Worm (Caenorhabditis elegans) whole organism, L1 larva: ENCODE measurements around the gene F22H10.2.

Experiments
- C16A3.4 ChIP-seq: fragments of 150-350 bp; optimal IDR thresholded peaks from 2 replicates; lab custom pipeline; 2014; ENCODE audit warnings: missing biosample characterization, missing genetic modification characterization
- Y116A8C.19 ChIP-seq: sonication (generic microtip); optimal IDR thresholded peaks from 2 replicates; lab custom pipeline; 2016; ENCODE audit warnings: missing compliant biosample characterization, missing genetic modification characterization, borderline replicate concordance
- alr-1 ChIP-seq: fragments of 200-800 bp; sonication (Bioruptor generic); optimal IDR thresholded peaks from 2 replicates; lab custom pipeline; 2018; ENCODE audit warnings: borderline replicate concordance, mild to moderate bottlenecking, missing genetic modification characterization, missing compliant biosample characterization
- aly-2 ChIP-seq: fragments of 150-350 bp; optimal IDR thresholded peaks from 2 replicates; lab custom pipeline; 2014; ENCODE audit warnings: missing biosample characterization, missing genetic modification characterization
- ceh-63 ChIP-seq: fragments of 200-800 bp; sonication (Bioruptor generic); optimal IDR thresholded peaks from 2 replicates; lab custom pipeline; 2018; ENCODE audit warnings: mild to moderate bottlenecking, missing genetic modification characterization, missing compliant biosample characterization
- ceh-82 ChIP-seq, 3 experiments: fragments of 150-350 bp in 1 of 3; sonication (generic microtip) in 2 of 3; optimal IDR thresholded peaks; 2 replicates each; lab custom pipeline; 2014 to 2017; ENCODE audit warnings: missing biosample characterization in 3 of 3, missing genetic modification characterization in 3 of 3
- ceh-88 ChIP-seq: fragments of 200-800 bp; sonication (Bioruptor generic); IDR thresholded peaks from 2 replicates; pipeline ENCODE4 v1.3.6; 2022; ENCODE audit warnings: missing genetic modification characterization, missing compliant biosample characterization
- ceh-90 ChIP-seq: sonication (generic microtip); optimal IDR thresholded peaks from 2 replicates; lab custom pipeline; 2016; ENCODE audit warnings: missing genetic modification characterization, missing compliant biosample characterization
- ces-1 ChIP-seq: fragments of 150-350 bp; optimal IDR thresholded peaks from 2 replicates; lab custom pipeline; 2014; ENCODE audit warnings: missing biosample characterization, missing genetic modification reagents, missing genetic modification characterization
- dpl-1 ChIP-seq, 3 experiments: fragments of 150-350 bp in 2 of 3; sonication (generic microtip) in 1 of 3; optimal IDR thresholded peaks; 2 replicates each; lab custom pipeline; 2014 to 2017; ENCODE audit warnings: missing biosample characterization in 3 of 3, missing genetic modification characterization in 3 of 3, missing genetic modification reagents in 3 of 3
- dsc-1 ChIP-seq: sonication (generic microtip); optimal IDR thresholded peaks from 2 replicates; lab custom pipeline; 2016; ENCODE audit warnings: mild to moderate bottlenecking, missing genetic modification characterization, missing compliant biosample characterization
- efl-3 ChIP-seq: fragments of 200-800 bp; sonication (Bioruptor generic); optimal IDR thresholded peaks from 2 replicates; lab custom pipeline; 2018; ENCODE audit warnings: mild to moderate bottlenecking, missing genetic modification characterization, missing compliant biosample characterization
- egl-13 ChIP-seq: sonication (generic microtip); optimal IDR thresholded peaks from 2 replicates; lab custom pipeline; 2016; ENCODE audit warnings: missing genotype, missing genetic modification reagents, missing genetic modification characterization, missing compliant biosample characterization
- egl-27 ChIP-seq, 2 experiments: fragments of 150-350 bp in 1 of 2; sonication (generic microtip); optimal IDR thresholded peaks; 3 replicates each; lab custom pipeline; 2017 to 2018; ENCODE audit warnings: missing biosample characterization in 2 of 2, missing genetic modification characterization in 2 of 2, missing genetic modification reagents in 2 of 2
- fkh-4 ChIP-seq: sonication (generic microtip); optimal IDR thresholded peaks from 2 replicates; lab custom pipeline; 2016; ENCODE audit warnings: missing compliant biosample characterization, missing genetic modification characterization, borderline replicate concordance
- fkh-8 ChIP-seq: sonication (generic microtip); optimal IDR thresholded peaks from 2 replicates; lab custom pipeline; 2016; ENCODE audit warnings: mild to moderate bottlenecking, missing genetic modification characterization, missing compliant biosample characterization
- grh-1 ChIP-seq: fragments of 200-800 bp; sonication (Bioruptor generic); IDR thresholded peaks from 2 replicates; pipeline ENCODE4 v1.3.6; 2022; ENCODE audit warnings: missing genetic modification reagents, missing genetic modification characterization, missing compliant biosample characterization
- hlh-17 ChIP-seq: fragments of 200-800 bp; sonication (Bioruptor generic); optimal IDR thresholded peaks from 2 replicates; lab custom pipeline; 2018; ENCODE audit warnings: missing genetic modification characterization, mild to moderate bottlenecking, missing compliant biosample characterization, moderate library complexity, borderline replicate concordance
- irx-1 ChIP-seq: sonication (generic microtip); optimal IDR thresholded peaks from 2 replicates; lab custom pipeline; 2016; ENCODE audit warnings: missing genetic modification characterization, missing compliant biosample characterization
- lin-14 ChIP-seq: fragments of 200-800 bp; sonication (Bioruptor generic); optimal IDR thresholded peaks from 2 replicates; lab custom pipeline; 2018; ENCODE audit warnings: mild to moderate bottlenecking, missing genetic modification characterization, moderate library complexity, missing compliant biosample characterization
- lin-35 ChIP-seq, 2 experiments: fragments of 150-350 bp; optimal IDR thresholded peaks; 2 replicates each; lab custom pipeline; 2014; ENCODE audit warnings: missing biosample characterization in 2 of 2, missing genetic modification characterization in 2 of 2, missing genetic modification reagents in 2 of 2
- lsy-2 ChIP-seq, 2 experiments: fragments of 150-350 bp; optimal IDR thresholded peaks; 2 replicates each; lab custom pipeline; 2014; ENCODE audit warnings: missing biosample characterization in 2 of 2, missing genetic modification characterization in 2 of 2
- mdl-1 ChIP-seq, 2 experiments: fragments of 150-350 bp; optimal IDR thresholded peaks; 2 replicates each; lab custom pipeline; 2014 to 2017; ENCODE audit warnings: missing biosample characterization in 2 of 2, missing genetic modification characterization in 2 of 2, inconsistent platforms in 1 of 2
- mef-2 ChIP-seq: fragments of 150-350 bp; optimal IDR thresholded peaks from 2 replicates; lab custom pipeline; 2014; ENCODE audit warnings: missing biosample characterization, missing genetic modification characterization
- nhr-12 ChIP-seq: sonication (generic microtip); optimal IDR thresholded peaks from 2 replicates; lab custom pipeline; 2017; ENCODE audit warnings: missing biosample characterization, missing genetic modification characterization
- nhr-19 ChIP-seq: fragments of 200-800 bp; sonication (Bioruptor generic); conservative IDR thresholded peaks from 2 replicates; pipeline ENCODE4 v1.3.6; 2022; ENCODE audit warnings: missing genetic modification characterization, missing compliant biosample characterization
- nhr-20 ChIP-seq: sonication (generic microtip); optimal IDR thresholded peaks from 2 replicates; lab custom pipeline; 2016; ENCODE audit warnings: mild to moderate bottlenecking, missing genetic modification characterization, missing compliant biosample characterization
- nhr-237 ChIP-seq: fragments of 150-350 bp; optimal IDR thresholded peaks from 2 replicates; lab custom pipeline; 2014; ENCODE audit warnings: missing biosample characterization, missing genetic modification characterization
- nhr-28 ChIP-seq: fragments of 150-350 bp; optimal IDR thresholded peaks from 2 replicates; lab custom pipeline; 2014; ENCODE audit warnings: missing biosample characterization, missing genetic modification characterization
- nhr-71 ChIP-seq: sonication (generic microtip); optimal IDR thresholded peaks from 2 replicates; lab custom pipeline; 2016; ENCODE audit warnings: mild to moderate bottlenecking, missing genetic modification characterization, moderate library complexity, missing compliant biosample characterization
- nhr-85 ChIP-seq: sonication (generic microtip); peaks from one replicate; lab custom pipeline; 2016; ENCODE audit warnings: missing genetic modification characterization, inconsistent platforms, missing compliant biosample characterization
- nhr-90 ChIP-seq: sonication (generic microtip); optimal IDR thresholded peaks from 2 replicates; lab custom pipeline; 2016; ENCODE audit warnings: mild to moderate bottlenecking, missing genetic modification characterization, missing compliant biosample characterization; ENCODE audit not compliant: poor library complexity
- pax-3 ChIP-seq: fragments of 200-800 bp; sonication (Bioruptor generic); optimal IDR thresholded peaks from 2 replicates; lab custom pipeline; 2018; ENCODE audit warnings: mild to moderate bottlenecking, missing genetic modification characterization, moderate library complexity, missing compliant biosample characterization
- pqm-1 ChIP-seq: sonication (generic microtip); optimal IDR thresholded peaks from 3 replicates; lab custom pipeline; 2017; ENCODE audit warnings: missing biosample characterization, missing genetic modification characterization
- rnt-1 ChIP-seq: sonication (generic microtip); optimal IDR thresholded peaks from 2 replicates; lab custom pipeline; 2016; ENCODE audit warnings: mild to moderate bottlenecking, missing genetic modification characterization, moderate library complexity, missing compliant biosample characterization
- skn-1 ChIP-seq: fragments of 150-350 bp; optimal IDR thresholded peaks from 2 replicates; lab custom pipeline; 2014; ENCODE audit warnings: missing biosample characterization, missing genetic modification characterization
- snpc-4 ChIP-seq: fragments of 150-350 bp; optimal IDR thresholded peaks from 2 replicates; lab custom pipeline; 2014; ENCODE audit warnings: missing biosample characterization, missing genetic modification characterization
- sptf-1 ChIP-seq: fragments of 150-350 bp; optimal IDR thresholded peaks from 2 replicates; lab custom pipeline; 2014; ENCODE audit warnings: missing biosample characterization, missing genetic modification characterization
- sup-37 ChIP-seq: fragments of 200-800 bp; sonication (Bioruptor generic); optimal IDR thresholded peaks from 2 replicates; lab custom pipeline; 2018; ENCODE audit warnings: mild to moderate bottlenecking, missing genetic modification characterization, missing compliant biosample characterization
- swsn-7 ChIP-seq: sonication (generic microtip); optimal IDR thresholded peaks from 2 replicates; lab custom pipeline; 2016; ENCODE audit warnings: missing genetic modification characterization, missing compliant biosample characterization
- tlp-1 ChIP-seq: fragments of 150-350 bp; optimal IDR thresholded peaks from 2 replicates; lab custom pipeline; 2014; ENCODE audit warnings: missing biosample characterization, missing genetic modification characterization
- unc-130 ChIP-seq: fragments of 150-350 bp; optimal IDR thresholded peaks from 2 replicates; lab custom pipeline; 2017; ENCODE audit warnings: missing biosample characterization, missing genetic modification characterization, inconsistent platforms
- unc-62 ChIP-seq: fragments of 150-350 bp; optimal IDR thresholded peaks from 2 replicates; lab custom pipeline; 2014; ENCODE audit warnings: missing biosample characterization, missing genetic modification reagents, missing genetic modification characterization
- unc-86 ChIP-seq: sonication (generic microtip); optimal IDR thresholded peaks from 2 replicates; lab custom pipeline; 2016; ENCODE audit warnings: missing genetic modification characterization, missing compliant biosample characterization
- unc-98 ChIP-seq: fragments of 200-800 bp; sonication (Bioruptor generic); IDR thresholded peaks from 2 replicates; pipeline ENCODE4 v1.3.6; 2022; ENCODE audit warnings: missing genetic modification characterization, missing compliant biosample characterization
- vab-15 ChIP-seq: sonication (generic microtip); optimal IDR thresholded peaks from 2 replicates; lab custom pipeline; 2017; ENCODE audit warnings: missing genotype, mild to moderate bottlenecking, missing genetic modification characterization, missing compliant biosample characterization
- zag-1 ChIP-seq: fragments of 150-350 bp; optimal IDR thresholded peaks from 2 replicates; lab custom pipeline; 2014; ENCODE audit warnings: missing biosample characterization, missing genetic modification characterization
- ztf-11 ChIP-seq, 2 experiments: sonication (generic microtip); optimal IDR thresholded peaks; 2 replicates each; lab custom pipeline; 2016 to 2017; ENCODE audit warnings: missing genetic modification characterization in 2 of 2, missing biosample characterization in 1 of 2, missing compliant biosample characterization in 1 of 2

The F22H10.2 gene

ce11 chrX:16681910-16682493 is 2.7 kb downstream of the F22H10.2 start (continued):
- TF ChIP-seq nhr-28 (tag; lab: Kevin White, UChicago) (peak; percentile 27), rnt-1 (tag; lab: Kevin White, UChicago) (peak; percentile 99), unc-86 (tag; lab: Kevin White, UChicago) (peak; percentile 95), efl-3 (GFP tag; lab: Kevin White, UChicago) (peak; percentile 94), tlp-1 (no peak), mef-2 (peak; percentile 75), fkh-4 (peak; percentile 98), unc-130 (tag; lab: Kevin White, UChicago) (peak; percentile 92), dpl-1 (GFP tag; optimal IDR thresholded peaks at IDR 0.05; lab: Kevin White, UChicago) (peak; percentile 45 to 67 (median 55)), unc-62 (GFP tag; lab: Kevin White, UChicago) (no peak), skn-1 (peak; percentile 99), nhr-85 (peak; percentile 97), pqm-1 (tag; lab: Kevin White, UChicago) (peak; percentile 59), dsc-1 (tag; lab: Kevin White, UChicago) (peak; percentile 100), egl-27 (tag; optimal IDR thresholded peaks at IDR 0.05; lab: Kevin White, UChicago) (peak; percentile 0 to 83), ceh-90 (no peak), fkh-8 (peak; percentile 98), sptf-1 (tag; lab: Kevin White, UChicago) (no peak), mdl-1 (tag; optimal IDR thresholded peaks at IDR 0.05; lab: Kevin White, UChicago) (peak in 1 of 2 experiments; percentile 94), grh-1 (GFP tag; lab: Robert Waterston, UW) (peak; percentile 93), nhr-237 (tag; lab: Kevin White, UChicago) (peak; percentile 99), lin-14 (GFP tag; lab: Kevin White, UChicago) (peak; percentile 97), alr-1 (tag; lab: Kevin White, UChicago) (no peak), unc-98 (GFP tag; lab: Robert Waterston, UW) (peak; percentile 84), ztf-11 (tag; optimal IDR thresholded peaks at IDR 0.05; lab: Kevin White, UChicago) (peak; percentile 33 to 92), zag-1 (tag; lab: Kevin White, UChicago) (peak; percentile 88), ces-1 (GFP tag; lab: Kevin White, UChicago) (peak; percentile 89), lsy-2 (tag; optimal IDR thresholded peaks at IDR 0.05; lab: Kevin White, UChicago) (peak; percentile 94 to 95), ceh-63 (peak; percentile 97), nhr-71 (tag; lab: Kevin White, UChicago) (peak; percentile 98), egl-13 (tag; lab: Kevin White, UChicago) (peak; percentile 97), lin-35 (GFP tag; optimal IDR thresholded peaks at IDR 0.05; lab: Kevin White, UChicago) (peak; percentile 82 to 93), nhr-90 (tag; lab: Kevin White, UChicago) (peak; percentile 99), nhr-12 (tag; lab: Kevin White, UChicago) (peak; percentile 82), aly-2 (tag; lab: Kevin White, UChicago) (peak; percentile 97), hlh-17 (GFP tag; lab: Kevin White, UChicago) (no peak), vab-15 (tag; lab: Kevin White, UChicago) (peak; percentile 78), C16A3.4 (tag; lab: Kevin White, UChicago) (peak; percentile 99), nhr-19 (GFP tag; lab: Robert Waterston, UW) (peak; percentile 98), Y116A8C.19 (peak; percentile 20), swsn-7 (tag; lab: Kevin White, UChicago) (peak; percentile 98), nhr-20 (tag; lab: Kevin White, UChicago) (peak; percentile 98), irx-1 (tag; lab: Kevin White, UChicago) (peak; percentile 98), snpc-4 (peak; percentile 93), ceh-88 (GFP tag; lab: Robert Waterston, UW) (peak; percentile 97), ceh-82 (tag; optimal IDR thresholded peaks at IDR 0.05; lab: Kevin White, UChicago) (peak; percentile 99 to 100 (median 99)), sup-37 (GFP tag; lab: Kevin White, UChicago) (peak; percentile 89), pax-3 (tag; lab: Kevin White, UChicago) (peak; percentile 94)
